Worm (Caenorhabditis elegans) whole organism, late embryonic: ENCODE measurements around the gene krr-1.

Experiments
- F13H6.1 ChIP-seq: sonication (generic microtip); optimal IDR thresholded peaks from 2 replicates; lab custom pipeline; 2016; ENCODE audit warnings: missing genetic modification characterization, missing compliant biosample characterization
- lin-11 ChIP-seq: fragments of 200-800 bp; sonication (Bioruptor generic); optimal IDR thresholded peaks from 2 replicates; lab custom pipeline; 2018; ENCODE audit warnings: mild to moderate bottlenecking, missing genetic modification characterization, missing compliant biosample characterization
- nfya-1 ChIP-seq: sonication (generic microtip); optimal IDR thresholded peaks from 2 replicates; lab custom pipeline; 2017; ENCODE audit warnings: missing genetic modification characterization, mild to moderate bottlenecking, missing compliant biosample characterization, antibody characterized with exemption, moderate library complexity
- syd-9 ChIP-seq: sonication (generic microtip); optimal IDR thresholded peaks from 2 replicates; lab custom pipeline; 2016; ENCODE audit warnings: mild to moderate bottlenecking, missing genetic modification characterization, moderate library complexity, missing compliant biosample characterization

DNA sequence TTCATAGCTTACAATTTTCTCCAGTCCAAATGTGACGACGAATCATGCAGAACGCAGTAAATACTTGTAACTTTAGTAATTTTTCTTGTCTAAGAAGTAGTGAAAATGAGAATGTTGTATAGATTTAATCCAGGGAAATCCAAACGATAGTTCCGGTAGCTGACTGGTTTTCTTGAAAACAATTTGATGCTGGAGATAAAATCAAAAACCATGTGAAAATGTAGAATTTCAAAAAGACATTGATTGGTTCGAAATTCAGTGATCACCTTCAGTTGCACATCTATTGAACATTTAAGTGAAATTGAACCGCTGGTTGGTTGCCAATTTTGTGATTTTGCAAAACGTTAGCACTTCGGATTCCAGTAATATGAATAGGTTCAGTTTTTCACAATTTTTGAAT is 33.1 kb downstream of the krr-1 start, which contains the start of gene C13A2.9:
- TF ChIP-seq syd-9 (tag; lab: Kevin White, UChicago): no peak
- TF ChIP-seq nfya-1 (tag; lab: Kevin White, UChicago): no peak
- no peak for TF ChIP-seq lin-11 (tag; lab: Kevin White, UChicago)
- no peak for TF ChIP-seq F13H6.1 (tag; lab: Kevin White, UChicago)
